Worm (Caenorhabditis elegans): ENCODE results near the gene srg-17.

ce11 chrII:12518008-12518407 lies 44.5 kb downstream of the srg-17 start:
- TF ChIP-seq egl-18 (GFP tag; IDR thresholded peaks at IDR 0.05) (no peak), ama-1 (optimal IDR thresholded peaks at IDR 0.05) (no peak), ama-1 (GFP tag; optimal IDR thresholded peaks at IDR 0.05) (no peak), B0019.2 (GFP tag; conservative IDR thresholded peaks at IDR 0.05) (no peak)

Data from whole organism, young adult.